Fruit fly (Drosophila melanogaster): Measurements from ENCODE around the gene CG10651.

Gene CG10651

DNA sequence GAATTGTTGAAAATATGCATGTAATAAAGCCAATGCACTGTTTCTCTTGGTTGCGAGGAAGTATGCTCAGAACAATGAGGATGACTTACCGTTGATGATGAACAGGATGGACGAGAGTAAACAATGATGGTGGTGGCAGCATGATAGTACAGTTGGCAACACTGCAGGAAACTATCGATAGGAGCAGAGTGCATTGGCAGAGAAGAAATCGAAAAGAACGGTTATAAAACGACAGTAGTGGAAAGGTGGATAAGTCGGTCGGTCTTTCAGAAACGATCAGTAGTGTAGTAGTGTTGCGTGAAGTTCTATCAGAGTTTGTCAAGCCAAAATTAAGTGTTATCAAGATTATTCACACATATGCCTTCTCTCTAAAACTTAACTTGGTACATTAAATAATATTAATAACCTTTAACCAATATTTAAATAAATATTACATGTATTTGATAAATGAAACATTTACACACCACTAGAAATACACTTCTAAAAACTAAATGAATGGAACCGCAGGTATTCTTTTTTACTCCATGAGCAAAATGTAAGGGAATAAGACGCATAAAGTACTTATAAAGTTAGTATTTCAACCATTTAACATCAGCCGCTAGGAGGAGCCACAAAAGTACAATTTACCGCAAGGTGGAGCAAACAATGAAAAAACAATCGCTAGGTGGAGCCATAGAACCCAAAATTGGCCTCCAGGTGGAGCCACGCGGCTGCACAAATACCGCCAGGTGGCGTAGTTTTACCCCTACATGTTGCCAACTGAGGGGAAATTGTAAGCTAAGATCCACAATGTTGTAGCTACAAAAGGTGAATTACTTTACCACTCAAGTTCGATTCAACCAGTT lies 14.1 kb downstream of the CG10651 start:
- TF ChIP-seq CG32264 (GFP tag; optimal IDR thresholded peaks at IDR 0.05) (no peak), dmrt93B (GFP tag; optimal IDR thresholded peaks at IDR 0.05) (peak; percentile 31), br (GFP tag; optimal IDR thresholded peaks at IDR 0.05) (peak; percentile 67), Myc (optimal IDR thresholded peaks at IDR 0.05) (peak; percentile 98), foxo (GFP tag; optimal IDR thresholded peaks at IDR 0.05) (peak in 1 of 2 experiments; percentile 83), CrebA (GFP tag; optimal IDR thresholded peaks at IDR 0.05; ENCODE audit: borderline replicate concordance) (no peak), tai (GFP tag; optimal IDR thresholded peaks at IDR 0.05) (peak; percentile 76), GATAd (GFP tag; optimal IDR thresholded peaks at IDR 0.05) (no peak), lola (GFP tag; optimal IDR thresholded peaks at IDR 0.05) (no peak), Rel (GFP tag; optimal IDR thresholded peaks at IDR 0.05) (no peak), Rel (tag; optimal IDR thresholded peaks at IDR 0.05) (no peak), OdsH (GFP tag; optimal IDR thresholded peaks at IDR 0.05) (peak; percentile 66), Vsx2 (GFP tag; optimal IDR thresholded peaks at IDR 0.05; ENCODE audit: partially characterized antibody) (no peak), Jra (GFP tag; optimal IDR thresholded peaks at IDR 0.05) (peak; percentile 34), sv (GFP tag; optimal IDR thresholded peaks at IDR 0.05) (peak; percentile 83), psq (GFP tag; optimal IDR thresholded peaks at IDR 0.05) (peak; percentile 62), jim (GFP tag; optimal IDR thresholded peaks at IDR 0.05) (peak; percentile 33), Hr78 (GFP tag; optimal IDR thresholded peaks at IDR 0.05) (no peak), ey (GFP tag; optimal IDR thresholded peaks at IDR 0.05) (peak; percentile 66), sage (GFP tag; optimal IDR thresholded peaks at IDR 0.05) (no peak), Dfd (GFP tag; optimal IDR thresholded peaks at IDR 0.05) (no peak), h (GFP tag; optimal IDR thresholded peaks at IDR 0.05) (peak; percentile 47), Dif (GFP tag; optimal IDR thresholded peaks at IDR 0.05; ENCODE audit: partially characterized antibody) (no peak), pan (optimal IDR thresholded peaks at IDR 0.05) (no peak), N (GFP tag; optimal IDR thresholded peaks at IDR 0.05) (no peak), brk (GFP tag; optimal IDR thresholded peaks at IDR 0.05) (peak; percentile 12), HLH106 (tag; optimal IDR thresholded peaks at IDR 0.05) (peak; percentile 65), woc (GFP tag; optimal IDR thresholded peaks at IDR 0.05) (peak; percentile 26), usp (GFP tag; optimal IDR thresholded peaks at IDR 0.05) (no peak), Hr83 (GFP tag; optimal IDR thresholded peaks at IDR 0.05; ENCODE audit: poor library complexity, severe bottlenecking) (peak; percentile 88), Sp1 (GFP tag; optimal IDR thresholded peaks at IDR 0.05) (peak; percentile 73), dl (GFP tag; optimal IDR thresholded peaks at IDR 0.05; ENCODE audit: insufficient read depth in 1 of 2, partially characterized antibody in 2 of 2) (no peak), fru (GFP tag; optimal IDR thresholded peaks at IDR 0.05) (peak; percentile 49), dsf (GFP tag; optimal IDR thresholded peaks at IDR 0.05; ENCODE audit: borderline replicate concordance) (no peak), Mio (GFP tag; optimal IDR thresholded peaks at IDR 0.05) (no peak), Abd-B (GFP tag; optimal IDR thresholded peaks at IDR 0.05) (no peak), Hnf4 (GFP tag; optimal IDR thresholded peaks at IDR 0.05) (peak; percentile 68), rgr (GFP tag; optimal IDR thresholded peaks at IDR 0.05) (peak; percentile 57), CG9705 (GFP tag; optimal IDR thresholded peaks at IDR 0.05) (peak; percentile 32)

DNA sequence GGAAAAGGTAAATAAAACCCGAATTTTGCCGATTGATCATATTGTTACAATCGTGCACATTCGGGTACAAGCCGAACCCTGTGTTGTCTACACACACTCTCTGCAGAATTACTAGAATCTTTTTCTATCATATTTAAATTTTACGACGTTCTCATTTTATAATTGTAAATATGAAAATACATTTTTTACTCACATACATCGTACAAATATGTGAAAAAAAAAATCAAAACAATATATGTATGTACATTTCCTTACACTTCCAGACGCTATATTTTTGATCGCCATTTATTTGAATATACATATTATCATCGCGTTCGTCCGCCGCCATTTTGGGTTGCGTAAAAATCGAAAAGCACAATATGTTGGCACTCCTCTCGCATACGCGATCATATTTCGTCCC lies 17.0 kb downstream of the CG10651 start:
- TF ChIP-seq ey (GFP tag; optimal IDR thresholded peaks at IDR 0.05) (no peak), tai (GFP tag; optimal IDR thresholded peaks at IDR 0.05) (no peak), GATAd (GFP tag; optimal IDR thresholded peaks at IDR 0.05) (no peak), br (GFP tag; optimal IDR thresholded peaks at IDR 0.05) (no peak), CG32264 (GFP tag; optimal IDR thresholded peaks at IDR 0.05) (no peak), Myc (optimal IDR thresholded peaks at IDR 0.05) (no peak), Hr78 (GFP tag; optimal IDR thresholded peaks at IDR 0.05) (no peak), rgr (GFP tag; optimal IDR thresholded peaks at IDR 0.05) (no peak), h (GFP tag; optimal IDR thresholded peaks at IDR 0.05) (no peak), psq (GFP tag; optimal IDR thresholded peaks at IDR 0.05) (no peak), brk (GFP tag; optimal IDR thresholded peaks at IDR 0.05) (no peak), Sp1 (GFP tag; optimal IDR thresholded peaks at IDR 0.05) (no peak), N (GFP tag; optimal IDR thresholded peaks at IDR 0.05) (no peak), Vsx2 (GFP tag; optimal IDR thresholded peaks at IDR 0.05; ENCODE audit: partially characterized antibody) (no peak), CG9705 (GFP tag; optimal IDR thresholded peaks at IDR 0.05) (no peak), dl (GFP tag; optimal IDR thresholded peaks at IDR 0.05; ENCODE audit: insufficient read depth in 1 of 2, partially characterized antibody in 2 of 2) (no peak), OdsH (GFP tag; optimal IDR thresholded peaks at IDR 0.05) (no peak)
